Worm (Caenorhabditis elegans) whole organism, young adult: ENCODE measurements around the gene best-17.
A peak's percentile ranks its signal among the peaks of the same experiment; 100 is the strongest.

ENCODE experiments used
- B0019.2 ChIP-seq: fragments of 200-800 bp; sonication (Bioruptor generic); conservative IDR thresholded peaks from 2 replicates; pipeline ENCODE4 v1.3.6; 2022; ENCODE audit warnings: missing genetic modification reagents, missing genetic modification characterization, missing compliant biosample characterization
- B0261.1 ChIP-seq: sonication (generic microtip); optimal IDR thresholded peaks from 2 replicates; lab custom pipeline; 2016; ENCODE audit warnings: mild to moderate bottlenecking, missing genetic modification characterization, moderate library complexity, missing compliant biosample characterization
- C17E4.6 ChIP-seq: fragments of 200-800 bp; sonication (Bioruptor generic); IDR thresholded peaks from 2 replicates; pipeline ENCODE4 v1.3.6; 2022; ENCODE audit warnings: missing genetic modification reagents, missing genetic modification characterization, missing compliant biosample characterization
- K11D2.4 ChIP-seq: fragments of 200-800 bp; sonication (Bioruptor generic); IDR thresholded peaks from 2 replicates; pipeline ENCODE4 v1.3.6; 2022; ENCODE audit warnings: missing genetic modification reagents, missing genetic modification characterization, missing compliant biosample characterization
- K12H6.12 ChIP-seq: fragments of 200-800 bp; sonication (Bioruptor generic); optimal IDR thresholded peaks from 2 replicates; lab custom pipeline; 2018; ENCODE audit warnings: mild to moderate bottlenecking, missing genetic modification characterization, missing compliant biosample characterization
- T07F8.4 ChIP-seq: sonication (generic microtip); optimal IDR thresholded peaks from 2 replicates; lab custom pipeline; 2016; ENCODE audit warnings: mild to moderate bottlenecking, missing genetic modification characterization, moderate library complexity, missing compliant biosample characterization
- Y53G8AR.9 ChIP-seq: fragments of 200-800 bp; sonication (Bioruptor generic); conservative IDR thresholded peaks from 2 replicates; pipeline ENCODE4 v1.3.6; 2022; ENCODE audit warnings: missing genetic modification reagents, missing genetic modification characterization, missing compliant biosample characterization
- Y56A3A.18 ChIP-seq: fragments of 200-800 bp; sonication (Bioruptor generic); IDR thresholded peaks from 2 replicates; pipeline ENCODE4 v1.3.6; 2022; ENCODE audit warnings: missing genetic modification reagents, missing genetic modification characterization, missing compliant biosample characterization
- Y95B8A.8 ChIP-seq: fragments of 200-800 bp; sonication (Bioruptor generic); IDR thresholded peaks from 2 replicates; pipeline ENCODE4 v1.3.6; 2022; ENCODE audit warnings: missing genetic modification reagents, missing genetic modification characterization, missing compliant biosample characterization
- akir-1 ChIP-seq: fragments of 200-800 bp; sonication (Bioruptor generic); optimal IDR thresholded peaks from 2 replicates; lab custom pipeline; 2018; ENCODE audit warnings: mild to moderate bottlenecking, missing genetic modification characterization, moderate library complexity, missing compliant biosample characterization
- aptf-3 ChIP-seq: fragments of 200-800 bp; sonication (Bioruptor generic); IDR thresholded peaks from 2 replicates; pipeline ENCODE4 v1.3.6; 2022; ENCODE audit warnings: missing genetic modification characterization, missing compliant biosample characterization
- attf-6 ChIP-seq: fragments of 200-800 bp; sonication (Bioruptor generic); IDR thresholded peaks from 2 replicates; pipeline ENCODE4 v1.3.6; 2022; ENCODE audit warnings: missing genetic modification reagents, missing genetic modification characterization, missing compliant biosample characterization
- ceh-58 ChIP-seq: fragments of 200-800 bp; sonication (Bioruptor generic); IDR thresholded peaks from 2 replicates; pipeline ENCODE4 v1.3.6; 2022; ENCODE audit warnings: missing genetic modification characterization, missing compliant biosample characterization
- die-1 ChIP-seq: sonication (generic microtip); optimal IDR thresholded peaks from 2 replicates; lab custom pipeline; 2016; ENCODE audit warnings: missing genotype, mild to moderate bottlenecking, missing genetic modification characterization, missing compliant biosample characterization
- dox-1 ChIP-seq: fragments of 200-800 bp; sonication (Bioruptor generic); IDR thresholded peaks from 2 replicates; pipeline ENCODE4 v1.3.6; 2022; ENCODE audit warnings: missing genetic modification reagents, missing genetic modification characterization, missing compliant biosample characterization
- efl-1 ChIP-seq: fragments of 150-350 bp; optimal IDR thresholded peaks from 2 replicates; lab custom pipeline; 2014; ENCODE audit warnings: missing biosample characterization, missing genetic modification reagents, missing genetic modification characterization
- fkh-3 ChIP-seq: sonication (generic microtip); optimal IDR thresholded peaks from 2 replicates; lab custom pipeline; 2016; ENCODE audit warnings: mild to moderate bottlenecking, missing genetic modification characterization, missing compliant biosample characterization
- gei-17 ChIP-seq: fragments of 200-800 bp; sonication (Bioruptor generic); optimal IDR thresholded peaks from 2 replicates; lab custom pipeline; 2018; ENCODE audit warnings: mild to moderate bottlenecking, missing genetic modification characterization, missing compliant biosample characterization
- him-1 ChIP-seq: sonication (generic microtip); optimal IDR thresholded peaks from 2 replicates; lab custom pipeline; 2016; ENCODE audit warnings: missing genotype, missing genetic modification reagents, missing genetic modification characterization, missing compliant biosample characterization
- hmg-1.2 ChIP-seq: fragments of 200-800 bp; sonication (Bioruptor generic); IDR thresholded peaks from 2 replicates; pipeline ENCODE4 v1.3.6; 2022; ENCODE audit warnings: missing genetic modification reagents, missing genetic modification characterization, missing compliant biosample characterization
- let-607 ChIP-seq, 2 experiments: fragments of 200-800 bp in 1 of 2; sonication (Bioruptor generic) in 1 of 2; sonication (generic microtip) in 1 of 2; optimal IDR thresholded peaks; 2 replicates each; lab custom pipeline; 2016 to 2018; ENCODE audit warnings: mild to moderate bottlenecking in 2 of 2, missing compliant biosample characterization in 2 of 2, missing genetic modification characterization in 2 of 2, moderate library complexity in 2 of 2, missing genotype in 1 of 2
- lin-26 ChIP-seq: fragments of 200-800 bp; sonication (Bioruptor generic); IDR thresholded peaks from 2 replicates; pipeline ENCODE4 v1.3.6; 2022; ENCODE audit warnings: missing genetic modification reagents, missing genetic modification characterization, missing compliant biosample characterization
- lir-1 ChIP-seq: fragments of 200-800 bp; sonication (Bioruptor generic); conservative IDR thresholded peaks from 2 replicates; pipeline ENCODE4 v1.3.6; 2022; ENCODE audit warnings: missing genetic modification reagents, missing genetic modification characterization, missing compliant biosample characterization
- lsl-1 ChIP-seq: fragments of 200-800 bp; sonication (Bioruptor generic); optimal IDR thresholded peaks from 2 replicates; lab custom pipeline; 2018; ENCODE audit warnings: mild to moderate bottlenecking, missing genetic modification characterization, moderate library complexity, missing compliant biosample characterization
- madf-3 ChIP-seq: fragments of 200-800 bp; sonication (Bioruptor generic); IDR thresholded peaks from 2 replicates; pipeline ENCODE4 v1.3.6; 2022; ENCODE audit warnings: missing genetic modification reagents, missing genetic modification characterization, missing compliant biosample characterization
- mcd-1 ChIP-seq: fragments of 200-800 bp; sonication (Bioruptor generic); IDR thresholded peaks from 2 replicates; pipeline ENCODE4 v1.3.6; 2022; ENCODE audit warnings: missing genetic modification reagents, missing genetic modification characterization, missing compliant biosample characterization
- mes-4 ChIP-seq: sonication (generic microtip); optimal IDR thresholded peaks from 2 replicates; lab custom pipeline; 2016; ENCODE audit warnings: missing genotype, missing genetic modification characterization, missing compliant biosample characterization
- nfya-2 ChIP-seq: fragments of 200-800 bp; sonication (Bioruptor generic); IDR thresholded peaks from 2 replicates; pipeline ENCODE4 v1.3.6; 2022; ENCODE audit warnings: missing genetic modification reagents, missing genetic modification characterization, missing compliant biosample characterization
- nfyb-1 ChIP-seq: fragments of 200-800 bp; sonication (Bioruptor generic); IDR thresholded peaks from 2 replicates; pipeline ENCODE4 v1.3.6; 2022; ENCODE audit warnings: missing genetic modification reagents, missing genetic modification characterization, missing compliant biosample characterization
- nhr-120 ChIP-seq: fragments of 200-800 bp; sonication (Bioruptor generic); IDR thresholded peaks from 2 replicates; pipeline ENCODE4 v1.3.6; 2022; ENCODE audit warnings: missing genetic modification characterization, missing compliant biosample characterization
- rpc-1 ChIP-seq, 2 experiments: fragments of 150-350 bp in 1 of 2; sonication (generic microtip) in 1 of 2; optimal IDR thresholded peaks; 2 replicates each; lab custom pipeline; 2014 to 2018; ENCODE audit warnings: missing biosample characterization in 1 of 2, missing genetic modification characterization in 1 of 2, missing genetic modification reagents in 1 of 2, missing genotype in 1 of 2
- sdz-38 ChIP-seq: sonication (generic microtip); optimal IDR thresholded peaks from 2 replicates; lab custom pipeline; 2016; ENCODE audit warnings: missing genotype, missing genetic modification characterization, missing compliant biosample characterization
- tbp1 ChIP-seq: fragments of 200-800 bp; sonication (Bioruptor generic); optimal IDR thresholded peaks from 2 replicates; lab custom pipeline; 2018; ENCODE audit warnings: mild to moderate bottlenecking, missing genetic modification characterization, missing compliant biosample characterization
- tbx-9 ChIP-seq: sonication (generic microtip); optimal IDR thresholded peaks from 2 replicates; lab custom pipeline; 2016; ENCODE audit warnings: borderline replicate concordance, missing genetic modification characterization, inconsistent platforms, missing compliant biosample characterization
- unc-130 ChIP-seq: sonication (generic microtip); optimal IDR thresholded peaks from 2 replicates; lab custom pipeline; 2016; ENCODE audit warnings: missing genetic modification reagents, missing genetic modification characterization, missing compliant biosample characterization
- unc-62 ChIP-seq: fragments of 150-350 bp; optimal IDR thresholded peaks from 2 replicates; lab custom pipeline; 2014; ENCODE audit warnings: missing biosample characterization, missing genetic modification reagents, missing genetic modification characterization
- zfh-2 ChIP-seq: fragments of 200-800 bp; sonication (Bioruptor generic); conservative IDR thresholded peaks from 2 replicates; pipeline ENCODE4 v1.3.6; 2022; ENCODE audit warnings: missing genetic modification reagents, missing genetic modification characterization, missing compliant biosample characterization
- ztf-18 ChIP-seq: sonication (generic microtip); optimal IDR thresholded peaks from 2 replicates; lab custom pipeline; 2016; ENCODE audit warnings: missing genotype, mild to moderate bottlenecking, missing genetic modification characterization, missing compliant biosample characterization
- ztf-25 ChIP-seq: fragments of 200-800 bp; sonication (Bioruptor generic); IDR thresholded peaks from 2 replicates; pipeline ENCODE4 v1.3.6; 2022; ENCODE audit warnings: missing genetic modification reagents, missing genetic modification characterization, missing compliant biosample characterization
- ztf-26 ChIP-seq: sonication (generic microtip); optimal IDR thresholded peaks from 2 replicates; lab custom pipeline; 2017; ENCODE audit warnings: missing genetic modification characterization, missing compliant biosample characterization
- ztf-3 ChIP-seq: fragments of 200-800 bp; sonication (Bioruptor generic); optimal IDR thresholded peaks from 2 replicates; lab custom pipeline; 2018; ENCODE audit warnings: mild to moderate bottlenecking, missing genetic modification characterization, missing compliant biosample characterization

best-17 gene

ce11 chrIII:631421-631820 is 22.0 kb upstream of the best-17 start, which contains the start of gene T19C3.6:
TSS of gene T19C3.6 (minus strand) at chrIII:631521.
- TF ChIP-seq efl-1, result no peak
- no peak for TF ChIP-seq K12H6.12
- no peak for TF ChIP-seq Y95B8A.8 (GFP tag; lab: Robert Waterston, UW)
- TF ChIP-seq tbx-9 (tag; lab: Kevin White, UChicago), result no peak
- no peak for TF ChIP-seq akir-1 (GFP tag; lab: Kevin White, UChicago)
- no peak for TF ChIP-seq sdz-38 (tag; lab: Kevin White, UChicago)
- TF ChIP-seq unc-62, result no peak
- no peak for TF ChIP-seq ztf-26
- no peak for TF ChIP-seq nfya-2 (GFP tag; lab: Robert Waterston, UW)
- TF ChIP-seq him-1 (tag; lab: Kevin White, UChicago), result peak; percentile 35
- no peak for TF ChIP-seq ztf-3 (GFP tag; lab: Kevin White, UChicago)
- TF ChIP-seq gei-17 (GFP tag; lab: Kevin White, UChicago), result no peak
- TF ChIP-seq ceh-58, result no peak
- TF ChIP-seq rpc-1 (optimal IDR thresholded peaks at IDR 0.05; lab: Kevin White, UChicago), result no peak
- no peak for TF ChIP-seq rpc-1 (tag; optimal IDR thresholded peaks at IDR 0.05; lab: Kevin White, UChicago)
- TF ChIP-seq T07F8.4 (tag; lab: Kevin White, UChicago), result no peak
- TF ChIP-seq lsl-1 (GFP tag; lab: Kevin White, UChicago), result peak; percentile 36
- TF ChIP-seq B0019.2 (GFP tag; lab: Robert Waterston, UW), result no peak
- no peak for TF ChIP-seq nhr-120 (GFP tag; lab: Robert Waterston, UW)
- no peak for TF ChIP-seq madf-3 (GFP tag; lab: Robert Waterston, UW)
- peak; percentile 45; the same call in 1 of the 2 replicates for TF ChIP-seq mcd-1 (GFP tag; lab: Robert Waterston, UW)
- no peak for TF ChIP-seq mes-4
- TF ChIP-seq unc-130 (GFP tag; lab: Kevin White, UChicago), result no peak
- no peak for TF ChIP-seq lir-1

- TF ChIP-seq lin-26 (peak; percentile 54), ztf-25 (GFP tag; lab: Robert Waterston, UW) (0 out of 2 replicates have a peak, but pooled peaks have one; percentile 57), Y56A3A.18 (GFP tag; lab: Robert Waterston, UW) (peak; percentile 75; the same call in 1 of the 2 replicates), hmg-1.2 (peak; percentile 44), rpc-1 (optimal IDR thresholded peaks at IDR 0.05; lab: Kevin White, UChicago) (peak; percentile 6), rpc-1 (tag; optimal IDR thresholded peaks at IDR 0.05; lab: Kevin White, UChicago) (peak; percentile 47), mcd-1 (GFP tag; lab: Robert Waterston, UW) (peak; percentile 49), Y53G8AR.9 (GFP tag; lab: Robert Waterston, UW) (0 out of 2 replicates have a peak, but pooled peaks have one; percentile 42), tbp1 (GFP tag; lab: Kevin White, UChicago) (peak; percentile 84), dox-1 (0 out of 2 replicates have a peak, but pooled peaks have one; percentile 21), B0261.1 (tag; lab: Kevin White, UChicago) (peak; percentile 58), nfyb-1 (GFP tag; lab: Robert Waterston, UW) (peak; percentile 65), aptf-3 (GFP tag; lab: Robert Waterston, UW) (0 out of 2 replicates have a peak, but pooled peaks have one; percentile 31)
Measured at ce11 chrIII:628942-629341, 19.5 kb upstream of the best-17 start.

ce11 chrIII:627838-628237 is 18.4 kb upstream of the best-17 start, which contains the start of gene T19C3.5:
TSS of gene T19C3.5 (minus strand) at chrIII:627938.
- TF ChIP-seq B0019.2 (GFP tag; lab: Robert Waterston, UW) (no peak), madf-3 (GFP tag; lab: Robert Waterston, UW) (no peak), attf-6 (GFP tag; lab: Robert Waterston, UW) (no peak), fkh-3 (no peak), C17E4.6 (GFP tag; lab: Robert Waterston, UW) (no peak), B0261.1 (tag; lab: Kevin White, UChicago) (no peak), zfh-2 (GFP tag; lab: Robert Waterston, UW) (no peak), die-1 (tag; lab: Kevin White, UChicago) (no peak), mcd-1 (GFP tag; lab: Robert Waterston, UW) (no peak), unc-62 (no peak), let-607 (tag; optimal IDR thresholded peaks at IDR 0.05; lab: Kevin White, UChicago) (no peak), ztf-18 (tag; lab: Kevin White, UChicago) (no peak), Y95B8A.8 (GFP tag; lab: Robert Waterston, UW) (no peak), K11D2.4 (GFP tag; lab: Robert Waterston, UW) (no peak)
